Fruit fly (Drosophila melanogaster): ENCODE results near the gene CG9525.
A peak's percentile ranks its signal among the peaks of the same experiment; 100 is the strongest.

Gene CG9525

dm6 chr2L:8943110-8943509, 19.0 kb downstream of the CG9525 start, which contains the start of gene CG9515 (continued):
- no peak for TF ChIP-seq fd96Cb (tag; optimal IDR thresholded peaks at IDR 0.05)
- no peak for TF ChIP-seq bcd (GFP tag; optimal IDR thresholded peaks at IDR 0.05)
- peak; percentile 95 for TF ChIP-seq Bgb (GFP tag; IDR thresholded peaks at IDR 0.05; ENCODE audit: partially characterized antibody)
- no peak for TF ChIP-seq CG2678 (tag; optimal IDR thresholded peaks at IDR 0.05)
- no peak for TF ChIP-seq CG3838 (GFP tag; optimal IDR thresholded peaks at IDR 0.05)
- no peak for TF ChIP-seq klu (GFP tag; IDR thresholded peaks at IDR 0.05)
- TF ChIP-seq CG13624 (GFP tag; optimal IDR thresholded peaks at IDR 0.05) = peak; percentile 27
- peak; percentile 92 for TF ChIP-seq Sry-δ (GFP tag; optimal IDR thresholded peaks at IDR 0.05)
- TF ChIP-seq unc-4 (GFP tag; IDR thresholded peaks at IDR 0.05; ENCODE audit: partially characterized antibody) = peak; percentile 71
- TF ChIP-seq CG3163 (GFP tag; optimal IDR thresholded peaks at IDR 0.05) = no peak
- peak; percentile 33 for TF ChIP-seq sug (tag; optimal IDR thresholded peaks at IDR 0.05)
- no peak for TF ChIP-seq CG3995 (GFP tag; optimal IDR thresholded peaks at IDR 0.05)
- peak; percentile 98 for TF ChIP-seq HLH4C (GFP tag; IDR thresholded peaks at IDR 0.05; ENCODE audit: partially characterized antibody)
- no peak for TF ChIP-seq Sin3A (optimal IDR thresholded peaks at IDR 0.05)
- TF ChIP-seq tap (tag; optimal IDR thresholded peaks at IDR 0.05) = no peak
- TF ChIP-seq Ets65A (GFP tag) = peak; percentile 83
- no peak for TF ChIP-seq CG5245 (GFP tag; optimal IDR thresholded peaks at IDR 0.05)
- peak; percentile 83 for TF ChIP-seq ato (GFP tag; IDR thresholded peaks at IDR 0.05; ENCODE audit: partially characterized antibody)
- no peak for TF ChIP-seq ATbp (GFP tag; optimal IDR thresholded peaks at IDR 0.05)
- TF ChIP-seq CG11085 (GFP tag; IDR thresholded peaks at IDR 0.05) = no peak
- no peak for TF ChIP-seq CG13894 (tag; optimal IDR thresholded peaks at IDR 0.05)
- TF ChIP-seq fru (optimal IDR thresholded peaks at IDR 0.05) = no peak
- peak; percentile 94 for TF ChIP-seq zf30C (GFP tag; optimal IDR thresholded peaks at IDR 0.05)
- no peak for TF ChIP-seq NC2α (GFP tag; optimal IDR thresholded peaks at IDR 0.05)
- TF ChIP-seq Tbp (GFP tag; optimal IDR thresholded peaks at IDR 0.05) = no peak
- no peak for TF ChIP-seq CG7745 (tag; optimal IDR thresholded peaks at IDR 0.05)
- TF ChIP-seq ci (GFP tag; IDR thresholded peaks at IDR 0.05) = no peak; the same call in 2 of the 3 replicates
- TF ChIP-seq mld (GFP tag; IDR thresholded peaks at IDR 0.05; ENCODE audit: partially characterized antibody) = no peak
- no peak for TF ChIP-seq CG3065 (GFP tag; optimal IDR thresholded peaks at IDR 0.05)
- no peak for TF ChIP-seq toy (GFP tag; IDR thresholded peaks at IDR 0.05)
- no peak for TF ChIP-seq NC2β (GFP tag; optimal IDR thresholded peaks at IDR 0.05)
- TF ChIP-seq psq (GFP tag; optimal IDR thresholded peaks at IDR 0.05) = no peak
- TF ChIP-seq cwo (GFP tag; optimal IDR thresholded peaks at IDR 0.05) = no peak
- TF ChIP-seq CG9727 (GFP tag; optimal IDR thresholded peaks at IDR 0.05) = no peak
- TF ChIP-seq gem (tag; optimal IDR thresholded peaks at IDR 0.05) = no peak
- TF ChIP-seq Hr3 (GFP tag; optimal IDR thresholded peaks at IDR 0.05) = no peak
- no peak for TF ChIP-seq CG3726 (GFP tag; IDR thresholded peaks at IDR 0.05)
- no peak for TF ChIP-seq CG34376 (GFP tag; optimal IDR thresholded peaks at IDR 0.05)
- TF ChIP-seq trem (tag; optimal IDR thresholded peaks at IDR 0.05) = peak; percentile 58
- no peak for TF ChIP-seq CG17359 (tag; optimal IDR thresholded peaks at IDR 0.05)
- TF ChIP-seq gro (GFP tag; optimal IDR thresholded peaks at IDR 0.05) = no peak
- TF ChIP-seq Pdp1 (GFP tag; optimal IDR thresholded peaks at IDR 0.05) = peak in 1 of 2 experiments; percentile 19
- TF ChIP-seq maf-S (GFP tag; optimal IDR thresholded peaks at IDR 0.05) = no peak
- TF ChIP-seq Bdp1 (GFP tag; optimal IDR thresholded peaks at IDR 0.05) = no peak
- no peak for TF ChIP-seq Aef1 (GFP tag; IDR thresholded peaks at IDR 0.05)
- no peak for TF ChIP-seq NFAT (GFP tag; IDR thresholded peaks at IDR 0.05)
- TF ChIP-seq stwl (tag; optimal IDR thresholded peaks at IDR 0.05) = peak; percentile 99
- TF ChIP-seq CG4707 (GFP tag; optimal IDR thresholded peaks at IDR 0.05) = no peak
- TF ChIP-seq danr (GFP tag; IDR thresholded peaks at IDR 0.05) = no peak
- TF ChIP-seq CG6791 (GFP tag; IDR thresholded peaks at IDR 0.05; ENCODE audit: partially characterized antibody) = peak; percentile 98
- no peak for TF ChIP-seq wek (GFP tag; optimal IDR thresholded peaks at IDR 0.05)
- TF ChIP-seq dm (GFP tag; optimal IDR thresholded peaks at IDR 0.05) = peak; percentile 80

Data from whole organism, embryonic.